Fruit fly (Drosophila melanogaster): ENCODE measurements around the gene CG43732.
A peak's percentile ranks its signal among the peaks of the same experiment; 100 is the strongest.

CG43732 gene

DNA sequence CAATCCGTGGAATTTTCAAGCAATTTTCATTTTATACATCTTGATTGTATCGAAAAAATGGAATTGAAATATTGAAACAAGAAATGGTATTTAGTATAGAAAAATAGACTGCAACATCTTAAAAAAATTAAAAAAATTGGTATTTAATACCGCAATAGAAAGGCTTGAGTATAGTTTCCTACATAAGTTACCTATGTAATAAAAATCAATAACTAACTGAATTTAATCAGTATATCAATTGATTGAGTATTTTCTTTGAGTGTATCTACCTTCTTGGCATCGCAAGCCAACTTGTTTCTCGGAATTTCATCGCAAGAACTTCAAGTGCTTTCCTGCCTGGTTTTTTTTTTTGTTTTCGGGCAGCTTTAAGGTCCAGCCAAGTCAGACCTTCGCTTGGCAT, 40.5 kb downstream of the CG43732 start (continued):
- TF ChIP-seq CG11093 (GFP tag; IDR thresholded peaks at IDR 0.05) (no peak), CG8359 (GFP tag; optimal IDR thresholded peaks at IDR 0.05; ENCODE audit: borderline replicate concordance) (no peak), PHDP (tag; optimal IDR thresholded peaks at IDR 0.05) (peak; percentile 21), hb (GFP tag; IDR thresholded peaks at IDR 0.05; ENCODE audit: partially characterized antibody) (no peak), inv (GFP tag; IDR thresholded peaks at IDR 0.05; ENCODE audit: partially characterized antibody) (no peak), CG2875 (GFP tag; optimal IDR thresholded peaks at IDR 0.05) (no peak), slbo (GFP tag; IDR thresholded peaks at IDR 0.05) (no peak), CG18262 (tag; optimal IDR thresholded peaks at IDR 0.05) (peak; percentile 30), zen (tag; optimal IDR thresholded peaks at IDR 0.05) (no peak), CrebB (tag; optimal IDR thresholded peaks at IDR 0.05) (no peak), disco-r (GFP tag; optimal IDR thresholded peaks at IDR 0.05) (no peak), cas (GFP tag; IDR thresholded peaks at IDR 0.05) (no peak), CG1832 (GFP tag; optimal IDR thresholded peaks at IDR 0.05) (no peak), tgo (GFP tag; IDR thresholded peaks at IDR 0.05) (peak; percentile 36; the same call in 2 of the 3 replicates), CG10979 (tag; optimal IDR thresholded peaks at IDR 0.05) (peak; percentile 54), CG7357 (GFP tag; IDR thresholded peaks at IDR 0.05) (no peak), CG4282 (GFP tag; optimal IDR thresholded peaks at IDR 0.05) (no peak), Dfd (GFP tag; optimal IDR thresholded peaks at IDR 0.05) (no peak), CG14050 (GFP tag; IDR thresholded peaks at IDR 0.05) (no peak), CG10147 (GFP tag; optimal IDR thresholded peaks at IDR 0.05) (no peak), Nf-YC (tag; optimal IDR thresholded peaks at IDR 0.05) (no peak), sens-2 (GFP tag; IDR thresholded peaks at IDR 0.05) (no peak), lov (optimal IDR thresholded peaks at IDR 0.05) (no peak), lov (GFP tag; IDR thresholded peaks at IDR 0.05) (no peak), CG8388 (GFP tag; optimal IDR thresholded peaks at IDR 0.05) (peak; percentile 12), CG17328 (GFP tag; IDR thresholded peaks at IDR 0.05) (no peak), CG10543 (GFP tag; optimal IDR thresholded peaks at IDR 0.05) (no peak), p53 (GFP tag; optimal IDR thresholded peaks at IDR 0.05) (no peak), Taf1 (GFP tag; IDR thresholded peaks at IDR 0.05) (no peak), twi (tag; optimal IDR thresholded peaks at IDR 0.05) (no peak), E2f2 (GFP tag; IDR thresholded peaks at IDR 0.05) (no peak), CG7372 (GFP tag; IDR thresholded peaks at IDR 0.05) (no peak), caup (GFP tag; optimal IDR thresholded peaks at IDR 0.05; ENCODE audit: severe bottlenecking) (no peak)

DNA sequence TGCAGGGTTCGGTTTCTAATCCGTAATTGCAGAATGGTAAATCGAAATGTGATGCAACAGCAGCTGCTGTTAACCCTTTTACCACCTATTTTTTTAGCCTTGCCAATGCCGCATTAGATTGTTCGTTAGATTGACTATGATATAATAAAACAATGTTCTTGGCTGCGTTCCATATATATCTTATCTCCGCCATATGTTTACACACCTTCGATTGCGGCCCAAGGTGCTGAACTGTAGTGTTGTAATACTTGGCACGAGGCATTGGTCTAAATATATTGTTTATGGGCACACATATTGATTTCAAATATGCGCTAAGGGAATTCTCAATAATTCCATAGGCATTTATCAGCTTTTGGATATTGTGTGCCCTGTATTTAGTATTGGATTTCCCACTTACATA, 41.7 kb downstream of the CG43732 start:
- no peak for TF ChIP-seq ken (GFP tag; IDR thresholded peaks at IDR 0.05)
- TF ChIP-seq ash1 (GFP tag; optimal IDR thresholded peaks at IDR 0.05), result no peak
- TF ChIP-seq sd (tag; optimal IDR thresholded peaks at IDR 0.05), result peak; percentile 76
- peak; percentile 15 for TF ChIP-seq salm (tag; optimal IDR thresholded peaks at IDR 0.05)
- TF ChIP-seq Hr51 (GFP tag; optimal IDR thresholded peaks at IDR 0.05), result no peak
- TF ChIP-seq exex (tag; optimal IDR thresholded peaks at IDR 0.05), result peak; percentile 44
- TF ChIP-seq lab (GFP tag; optimal IDR thresholded peaks at IDR 0.05), result peak; percentile 35
- no peak for TF ChIP-seq CG4730 (GFP tag; IDR thresholded peaks at IDR 0.05)
- TF ChIP-seq CG8281 (tag; optimal IDR thresholded peaks at IDR 0.05), result peak; percentile 21
- no peak for TF ChIP-seq gcm2 (GFP tag; optimal IDR thresholded peaks at IDR 0.05)
- peak; percentile 3 for TF ChIP-seq CG12769 (tag; optimal IDR thresholded peaks at IDR 0.05)
- no peak for TF ChIP-seq CG16863 (GFP tag; optimal IDR thresholded peaks at IDR 0.05)
- no peak for TF ChIP-seq CG8944 (GFP tag; optimal IDR thresholded peaks at IDR 0.05)
- no peak for TF ChIP-seq Stat92E (GFP tag; optimal IDR thresholded peaks at IDR 0.05)
- TF ChIP-seq Pdp1 (GFP tag; optimal IDR thresholded peaks at IDR 0.05), result peak in 1 of 2 experiments; percentile 86
- TF ChIP-seq seq (GFP tag; IDR thresholded peaks at IDR 0.05), result no peak
- peak; percentile 58 for TF ChIP-seq grn (GFP tag; optimal IDR thresholded peaks at IDR 0.05)
- TF ChIP-seq so (GFP tag; IDR thresholded peaks at IDR 0.05), result peak; percentile 51; the same call in 1 of the 3 replicates
- no peak for TF ChIP-seq kni (GFP tag; optimal IDR thresholded peaks at IDR 0.05)
- TF ChIP-seq sug (tag; optimal IDR thresholded peaks at IDR 0.05), result peak; percentile 66
